Worm (Caenorhabditis elegans) whole organism, L4/young adult: ENCODE measurements around the gene fbxa-2.

Source experiments
- W03F9.2 ChIP-seq: fragments of 150-350 bp; optimal IDR thresholded peaks from 2 replicates; lab custom pipeline; 2014; ENCODE audit warnings: missing biosample characterization, missing genetic modification characterization
- dao-5 ChIP-seq: sonication (generic microtip); optimal IDR thresholded peaks from 2 replicates; lab custom pipeline; 2016; ENCODE audit warnings: missing genotype, missing genetic modification characterization, moderate library complexity, missing compliant biosample characterization
- him-1 ChIP-seq: sonication (generic microtip); optimal IDR thresholded peaks from 2 replicates; lab custom pipeline; 2016; ENCODE audit warnings: missing genotype, missing genetic modification reagents, missing genetic modification characterization, missing compliant biosample characterization

- no peak for TF ChIP-seq him-1
- TF ChIP-seq W03F9.2 (tag; lab: Kevin White, UChicago): no peak
- TF ChIP-seq dao-5 (tag; lab: Kevin White, UChicago): no peak
Measured at ce11 chrV:16277918-16278317, 8.5 kb upstream of the fbxa-2 start, which contains the start of gene cyp-37B1.
